Worm (Caenorhabditis elegans): ENCODE results near the gene R07E5.15.

DNA sequence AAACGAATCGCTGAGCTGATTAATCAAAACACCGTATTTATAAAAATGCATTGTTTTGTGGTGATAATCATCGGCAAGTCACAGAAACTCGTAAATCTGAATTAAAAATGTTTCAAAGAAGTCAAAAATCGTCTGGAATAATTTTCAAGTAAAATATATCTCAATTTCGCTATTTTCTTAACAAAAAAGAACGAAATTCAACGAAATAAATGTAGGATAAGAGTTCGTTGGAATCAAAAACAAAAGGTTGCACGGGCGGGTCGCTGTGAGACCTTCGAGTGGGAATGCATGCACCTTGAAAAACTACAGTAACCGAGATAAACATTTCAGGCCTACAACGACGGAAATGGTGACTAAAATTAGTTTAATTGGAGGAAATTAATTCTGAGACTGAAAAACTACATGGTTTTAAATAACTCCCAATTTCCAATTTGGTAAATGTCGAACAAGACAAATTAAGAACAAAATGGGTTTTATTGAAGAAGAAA is 33.1 kb downstream of the R07E5.15 start, which contains the start of gene C28A5.1:
- TF ChIP-seq sem-2 (GFP tag; optimal IDR thresholded peaks at IDR 0.05): no peak
- no peak for TF ChIP-seq unc-39 (tag; optimal IDR thresholded peaks at IDR 0.05)
- TF ChIP-seq unc-62 (GFP tag; optimal IDR thresholded peaks at IDR 0.05): no peak
- no peak for TF ChIP-seq flh-1 (GFP tag; optimal IDR thresholded peaks at IDR 0.05)
- no peak for TF ChIP-seq nhr-76 (tag; optimal IDR thresholded peaks at IDR 0.05)
- TF ChIP-seq blmp-1 (tag; optimal IDR thresholded peaks at IDR 0.05): no peak
- no peak for TF ChIP-seq snpc-4 (tag; optimal IDR thresholded peaks at IDR 0.05)
- TF ChIP-seq elt-3 (tag; optimal IDR thresholded peaks at IDR 0.05): no peak
